Worm (Caenorhabditis elegans) whole organism, L4 larva: ENCODE data around the gene exl-1.

Source experiments
- T20F7.1 ChIP-seq: fragments of 200-800 bp; sonication (Bioruptor generic); optimal IDR thresholded peaks from 2 replicates; lab custom pipeline; 2018; ENCODE audit warnings: mild to moderate bottlenecking, missing genetic modification characterization, missing compliant biosample characterization
- Y75B8A.6 ChIP-seq: fragments of 200-800 bp; sonication (Bioruptor generic); IDR thresholded peaks from 2 replicates; pipeline ENCODE4 v1.3.6; 2022; ENCODE audit warnings: missing genetic modification reagents, missing genetic modification characterization, missing compliant biosample characterization
- attf-4 ChIP-seq: sonication (generic microtip); optimal IDR thresholded peaks from 3 replicates; lab custom pipeline; 2017; ENCODE audit warnings: missing biosample characterization, missing genetic modification characterization
- ceh-28 ChIP-seq: fragments of 150-350 bp; optimal IDR thresholded peaks from 2 replicates; lab custom pipeline; 2014; ENCODE audit warnings: missing biosample characterization, missing genetic modification reagents, missing genetic modification characterization
- ceh-32 ChIP-seq: sonication (generic microtip); optimal IDR thresholded peaks from 2 replicates; lab custom pipeline; 2016; ENCODE audit warnings: mild to moderate bottlenecking, missing genetic modification characterization, missing compliant biosample characterization; ENCODE audit not compliant: poor library complexity
- ces-1 ChIP-seq: fragments of 150-350 bp; sonication (generic microtip); optimal IDR thresholded peaks from 4 replicates; lab custom pipeline; 2014; ENCODE audit warnings: missing biosample characterization, missing genetic modification reagents, missing genetic modification characterization
- duxl-1 ChIP-seq: sonication (generic microtip); optimal IDR thresholded peaks from 2 replicates; lab custom pipeline; 2016; ENCODE audit warnings: mild to moderate bottlenecking, missing genetic modification characterization, moderate library complexity, missing compliant biosample characterization; ENCODE audit not compliant: poor library complexity
- mep-1 ChIP-seq: fragments of 150-350 bp; sonication (generic microtip); optimal IDR thresholded peaks from 3 replicates; lab custom pipeline; 2014; ENCODE audit warnings: missing biosample characterization, missing genetic modification characterization
- nhr-237 ChIP-seq: sonication (generic microtip); optimal IDR thresholded peaks from 2 replicates; lab custom pipeline; 2017; ENCODE audit warnings: missing biosample characterization, missing genetic modification characterization
- nhr-77 ChIP-seq: fragments of 150-350 bp; optimal IDR thresholded peaks from 2 replicates; lab custom pipeline; 2014; ENCODE audit warnings: missing biosample characterization, missing genetic modification characterization
- pha-4 ChIP-seq, 2 experiments: fragments of 150-350 bp in 1 of 2; fragments of 200-800 bp in 1 of 2; sonication (Bioruptor generic) in 1 of 2; IDR thresholded peaks in 1 of 2; optimal IDR thresholded peaks in 1 of 2; 2 replicates each; pipeline versions ENCODE4 v1.3.6 to Lab custom; 2014 to 2022; ENCODE audit warnings: missing genetic modification characterization in 2 of 2, missing genetic modification reagents in 2 of 2, missing biosample characterization in 1 of 2, missing compliant biosample characterization in 1 of 2
- snpc-4 ChIP-seq: fragments of 150-350 bp; optimal IDR thresholded peaks from 2 replicates; lab custom pipeline; 2014; ENCODE audit warnings: missing biosample characterization, missing genetic modification characterization
- unc-62 ChIP-seq, 3 experiments: fragments of 150-350 bp in 1 of 3; sonication (generic microtip); optimal IDR thresholded peaks in 2 of 3; peaks in 1 of 3; 1 replicate in 1 of 3; 2 replicates in 2 of 3; lab custom pipeline; 2014 to 2017; ENCODE audit warnings: missing biosample characterization in 3 of 3, missing genetic modification characterization in 3 of 3, missing genetic modification reagents in 3 of 3, missing genotype in 1 of 3
- ztf-7 ChIP-seq: fragments of 150-350 bp; optimal IDR thresholded peaks from 2 replicates; lab custom pipeline; 2014; ENCODE audit warnings: missing biosample characterization, missing genetic modification characterization

- TF ChIP-seq T20F7.1 (no peak), ces-1 (GFP tag; lab: Kevin White, UChicago) (no peak), unc-62 (GFP tag; optimal IDR thresholded peaks at IDR 0.05 in 1 of 2; lab: Kevin White, UChicago) (no peak), unc-62 (tag; optimal IDR thresholded peaks at IDR 0.05; lab: Kevin White, UChicago) (no peak), ztf-7 (tag; lab: Kevin White, UChicago) (no peak), pha-4 (GFP tag; IDR thresholded peaks at IDR 0.05; lab: Robert Waterston, UW) (peak; percentile 19; the same call in 1 of the 2 replicates), pha-4 (tag; optimal IDR thresholded peaks at IDR 0.05; lab: Kevin White, UChicago) (peak; percentile 74), mep-1 (tag; lab: Kevin White, UChicago) (peak; percentile 63), Y75B8A.6 (no peak), attf-4 (no peak), ceh-32 (tag; lab: Kevin White, UChicago) (no peak), nhr-237 (tag; lab: Kevin White, UChicago) (no peak), ceh-28 (tag; lab: Kevin White, UChicago) (no peak), nhr-77 (tag; lab: Kevin White, UChicago) (peak; percentile 80), duxl-1 (tag; lab: Kevin White, UChicago) (no peak), snpc-4 (tag; lab: Kevin White, UChicago) (no peak)
Measured at ce11 chrII:14404266-14404665, 9.0 kb downstream of the exl-1 start.
